Worm (Caenorhabditis elegans) whole organism, L4/young adult: ENCODE measurements around the gene paqr-2.

Experiments used
- W03F9.2 ChIP-seq: fragments of 150-350 bp; optimal IDR thresholded peaks from 2 replicates; lab custom pipeline; 2014; ENCODE audit warnings: missing biosample characterization, missing genetic modification characterization
- dao-5 ChIP-seq: sonication (generic microtip); optimal IDR thresholded peaks from 2 replicates; lab custom pipeline; 2016; ENCODE audit warnings: missing genotype, missing genetic modification characterization, moderate library complexity, missing compliant biosample characterization
- him-1 ChIP-seq: sonication (generic microtip); optimal IDR thresholded peaks from 2 replicates; lab custom pipeline; 2016; ENCODE audit warnings: missing genotype, missing genetic modification reagents, missing genetic modification characterization, missing compliant biosample characterization

Gene paqr-2

ce11 chrIII:5361909-5362308 lies 17.8 kb downstream of the paqr-2 start, which contains the start of gene Y32H12A.1:
Gene Y32H12A.1, plus strand, starts transcription at chrIII:5362209.
- TF ChIP-seq W03F9.2 (tag; lab: Kevin White, UChicago), result no peak
- no peak for TF ChIP-seq him-1 (tag; lab: Kevin White, UChicago)
- TF ChIP-seq dao-5 (tag; lab: Kevin White, UChicago), result no peak

ce11 chrIII:5349250-5349649 lies 30.5 kb downstream of the paqr-2 start, which contains the start of gene thoc-5:
Gene thoc-5, minus strand, starts transcription at chrIII:5349401.
- TF ChIP-seq him-1 (tag; lab: Kevin White, UChicago) (peak; percentile 18), W03F9.2 (tag; lab: Kevin White, UChicago) (peak; percentile 70), dao-5 (tag; lab: Kevin White, UChicago) (no peak)

ce11 chrIII:5346017-5346416 lies 33.7 kb downstream of the paqr-2 start, which contains the start of gene glrx-21:
Gene glrx-21, minus strand, starts transcription at chrIII:5346117.
- TF ChIP-seq W03F9.2 (tag; lab: Kevin White, UChicago) (no peak), dao-5 (tag; lab: Kevin White, UChicago) (no peak), him-1 (tag; lab: Kevin White, UChicago) (no peak)

DNA sequence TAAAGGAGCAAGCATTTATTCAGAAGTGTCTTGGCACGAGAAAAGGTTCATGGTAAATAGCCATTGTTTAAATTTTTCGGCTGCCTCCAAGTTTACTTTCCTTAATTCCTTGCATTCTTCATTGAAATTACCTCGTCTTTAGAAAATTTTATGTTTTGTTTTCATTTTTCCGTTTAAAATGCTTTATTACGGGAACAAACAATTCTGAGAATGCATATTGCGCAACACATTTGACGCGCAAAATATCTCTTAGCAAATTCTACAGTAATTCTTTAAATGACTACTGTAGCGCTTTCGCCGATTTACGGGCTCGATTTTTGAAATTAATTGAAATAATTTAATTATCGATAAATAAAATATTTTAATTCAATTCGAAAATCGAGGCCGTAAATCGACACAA lies 35.2 kb downstream of the paqr-2 start:
- TF ChIP-seq dao-5 (tag; lab: Kevin White, UChicago) (no peak), him-1 (tag; lab: Kevin White, UChicago) (no peak), W03F9.2 (tag; lab: Kevin White, UChicago) (no peak)

DNA sequence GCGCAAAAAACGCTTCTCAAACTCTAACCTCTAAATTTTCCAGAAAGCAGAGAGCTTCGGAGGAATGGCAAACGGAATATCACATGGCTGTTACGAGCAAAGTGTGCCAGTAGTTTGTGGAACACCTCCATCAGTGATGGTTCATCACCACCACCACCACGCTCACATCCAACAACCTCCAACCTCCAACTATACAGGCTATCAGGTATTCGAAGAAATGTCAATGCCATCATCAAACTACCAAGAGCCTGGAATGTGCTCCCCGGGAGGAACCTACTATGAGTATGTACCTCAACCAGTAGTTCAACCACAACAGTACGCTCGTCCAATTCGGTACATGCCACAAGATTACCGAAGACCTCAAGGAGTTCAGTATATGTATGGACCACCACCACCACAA lies 36.2 kb downstream of the paqr-2 start:
- TF ChIP-seq W03F9.2 (tag; lab: Kevin White, UChicago) (no peak), him-1 (tag; lab: Kevin White, UChicago) (no peak), dao-5 (tag; lab: Kevin White, UChicago) (no peak)

DNA sequence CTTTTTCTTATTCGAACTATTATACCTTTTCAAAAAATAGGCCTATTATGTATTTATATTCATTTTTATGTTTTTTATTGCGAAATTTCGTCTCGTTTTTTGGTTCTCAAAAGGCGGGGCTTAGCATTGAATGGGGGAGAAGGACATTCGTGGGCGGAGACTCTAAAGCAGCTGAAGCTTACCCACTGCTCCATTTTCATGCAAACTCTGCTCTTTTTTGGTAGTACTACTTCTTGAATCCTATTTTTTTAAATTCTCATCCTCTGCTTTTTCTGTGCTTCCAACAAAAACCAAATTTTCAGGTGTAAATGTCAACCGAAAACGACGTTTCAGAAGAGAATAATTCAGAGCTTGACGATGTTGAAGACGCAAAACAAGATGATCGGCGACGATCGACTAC lies 38.3 kb downstream of the paqr-2 start, which contains the start of gene ZK121.2:
Gene ZK121.2 (plus strand): TSS at position 301 of the 400 bp plus-strand sequence.
- TF ChIP-seq W03F9.2 (tag; lab: Kevin White, UChicago) (no peak), dao-5 (tag; lab: Kevin White, UChicago) (no peak), him-1 (tag; lab: Kevin White, UChicago) (no peak)

- TF ChIP-seq dao-5 (tag; lab: Kevin White, UChicago) (no peak), him-1 (tag; lab: Kevin White, UChicago) (no peak), W03F9.2 (tag; lab: Kevin White, UChicago) (no peak)
Observed at ce11 chrIII:5340530-5340929, 39.2 kb downstream of the paqr-2 start.

DNA sequence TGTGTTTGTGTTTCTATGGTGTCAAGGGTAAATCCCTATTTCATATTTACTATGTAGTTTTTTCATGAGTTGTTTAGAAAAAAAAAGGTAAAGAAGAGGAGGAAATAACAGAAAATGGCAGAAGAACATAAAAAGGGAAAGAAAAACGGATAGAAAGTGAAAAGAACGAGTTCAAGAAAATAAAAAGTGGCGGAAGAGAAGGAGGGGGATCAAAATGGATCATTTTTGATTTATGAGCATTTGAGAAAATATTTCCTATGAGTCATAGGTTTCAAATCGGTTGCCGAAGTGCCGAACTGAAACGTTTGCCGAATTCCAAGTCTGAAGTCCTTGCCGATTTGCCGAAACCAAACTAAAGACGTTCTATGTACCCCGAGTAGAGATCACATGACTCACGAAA lies 40.9 kb downstream of the paqr-2 start:
- TF ChIP-seq him-1 (tag; lab: Kevin White, UChicago) (no peak), dao-5 (tag; lab: Kevin White, UChicago) (no peak), W03F9.2 (tag; lab: Kevin White, UChicago) (no peak)

ce11 chrIII:5334517-5335049 lies 45.1 kb downstream of the paqr-2 start:
- TF ChIP-seq dao-5 (tag; lab: Kevin White, UChicago), result no peak

ce11 chrIII:5329372-5329771 lies 50.4 kb downstream of the paqr-2 start:
- no peak for TF ChIP-seq dao-5 (tag; lab: Kevin White, UChicago)
- TF ChIP-seq him-1 (tag; lab: Kevin White, UChicago), result no peak
- TF ChIP-seq W03F9.2 (tag; lab: Kevin White, UChicago), result no peak

DNA sequence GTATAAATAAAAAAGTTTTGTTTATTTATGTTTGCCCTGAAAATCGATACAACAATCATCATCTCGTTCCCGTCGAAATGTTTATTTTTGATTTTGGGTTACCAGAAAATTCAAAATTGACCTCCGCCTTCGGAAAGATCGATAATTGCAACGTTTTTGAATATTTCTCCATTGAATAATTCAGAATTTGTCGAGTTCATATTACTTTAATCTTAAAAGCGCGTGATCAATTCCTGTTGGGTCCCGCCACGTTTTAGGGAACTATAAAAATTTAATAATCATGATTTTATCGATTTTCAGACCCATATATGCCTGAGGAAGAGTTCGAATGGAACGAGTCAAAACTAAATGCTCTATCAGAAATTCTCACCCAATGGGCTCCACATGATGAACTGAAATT lies 53.4 kb downstream of the paqr-2 start, which contains the start of gene sorf-2:
Gene sorf-2 (plus strand): TSS at position 301 of the 400 bp plus-strand sequence.
- TF ChIP-seq dao-5 (tag; lab: Kevin White, UChicago), result no peak
